Worm (Caenorhabditis elegans) whole organism, early embryonic: ENCODE measurements around the gene rbm-42.

Experiments
- F13C5.2 ChIP-seq: sonication (generic microtip); optimal IDR thresholded peaks from 2 replicates; lab custom pipeline; 2017; ENCODE audit warnings: mild to moderate bottlenecking, missing genetic modification characterization, inconsistent platforms, missing compliant biosample characterization
- aly-1 ChIP-seq: sonication (generic microtip); optimal IDR thresholded peaks from 2 replicates; lab custom pipeline; 2016; ENCODE audit warnings: missing genetic modification characterization, missing compliant biosample characterization
- ama-1 ChIP-seq: fragments of 150-350 bp; optimal IDR thresholded peaks from 2 replicates; lab custom pipeline; 2014
- hmbx-1 ChIP-seq: sonication (generic microtip); optimal IDR thresholded peaks from 2 replicates; lab custom pipeline; 2016; ENCODE audit warnings: mild to moderate bottlenecking, missing genetic modification characterization, missing compliant biosample characterization
- hmg-4 ChIP-seq: fragments of 200-800 bp; sonication (Bioruptor generic); optimal IDR thresholded peaks from 2 replicates; lab custom pipeline; 2018; ENCODE audit warnings: mild to moderate bottlenecking, missing genetic modification characterization, missing compliant biosample characterization
- pes-1 ChIP-seq: fragments of 200-800 bp; sonication (Bioruptor generic); IDR thresholded peaks from 2 replicates; pipeline ENCODE4 v1.3.6; 2022; ENCODE audit warnings: missing genetic modification reagents, missing genetic modification characterization, missing compliant biosample characterization
- sea-1 ChIP-seq: fragments of 200-800 bp; sonication (Bioruptor generic); conservative IDR thresholded peaks from 2 replicates; pipeline ENCODE4 v1.3.6; 2022; ENCODE audit warnings: missing genetic modification characterization, missing compliant biosample characterization
- tbx-37 ChIP-seq: fragments of 200-800 bp; sonication (Bioruptor generic); conservative IDR thresholded peaks from 2 replicates; pipeline ENCODE4 v1.3.6; 2022; ENCODE audit warnings: missing genetic modification reagents, missing genetic modification characterization, missing compliant biosample characterization

- TF ChIP-seq ama-1 (lab: Kevin White, UChicago) (no peak), aly-1 (tag; lab: Kevin White, UChicago) (no peak), sea-1 (GFP tag; lab: Robert Waterston, UW) (no peak), F13C5.2 (tag; lab: Kevin White, UChicago) (no peak), tbx-37 (GFP tag; lab: Robert Waterston, UW) (no peak), pes-1 (GFP tag; lab: Robert Waterston, UW) (no peak), hmg-4 (no peak), hmbx-1 (tag; lab: Kevin White, UChicago) (no peak)
Measured at ce11 chrIII:5139768-5140167, 13.3 kb downstream of the rbm-42 start.
